Worm (Caenorhabditis elegans) whole organism, L4 larva: Measurements from ENCODE around the gene F46E10.18.
A peak's percentile ranks its signal among the peaks of the same experiment; 100 is the strongest.

Experiments used
- R02D3.7 ChIP-seq: fragments of 150-350 bp; sonication (generic microtip); optimal IDR thresholded peaks from 3 replicates; lab custom pipeline; 2014; ENCODE audit warnings: missing biosample characterization, missing genetic modification characterization
- T26A8.4 ChIP-seq: fragments of 200-800 bp; sonication (Bioruptor generic); IDR thresholded peaks from 2 replicates; pipeline ENCODE4 v1.3.6; 2022; ENCODE audit warnings: missing genetic modification characterization, missing compliant biosample characterization
- ZK337.2 ChIP-seq: fragments of 200-800 bp; sonication (Bioruptor generic); IDR thresholded peaks from 2 replicates; pipeline ENCODE4 v1.3.6; 2022; ENCODE audit warnings: missing genetic modification reagents, missing genetic modification characterization, missing compliant biosample characterization
- aha-1 ChIP-seq: fragments of 150-350 bp; peaks from one replicate; lab custom pipeline; 2014; ENCODE audit warnings: missing biosample characterization, missing genetic modification characterization
- arid-1 ChIP-seq: fragments of 200-800 bp; sonication (Bioruptor generic); conservative IDR thresholded peaks from 2 replicates; pipeline ENCODE4 v1.3.6; 2022; ENCODE audit warnings: missing genetic modification reagents, missing genetic modification characterization, missing compliant biosample characterization
- ceh-32 ChIP-seq: sonication (generic microtip); optimal IDR thresholded peaks from 2 replicates; lab custom pipeline; 2016; ENCODE audit warnings: mild to moderate bottlenecking, missing genetic modification characterization, missing compliant biosample characterization; ENCODE audit not compliant: poor library complexity
- daf-16 ChIP-seq, 3 experiments: sonication (generic microtip); optimal IDR thresholded peaks; 2 replicates each; lab custom pipeline; 2016 to 2017; ENCODE audit warnings: missing genetic modification characterization in 3 of 3, missing genetic modification reagents in 3 of 3, mild to moderate bottlenecking in 2 of 3, missing compliant biosample characterization in 2 of 3, missing biosample characterization in 1 of 3, moderate library complexity in 1 of 3
- dmd-6 ChIP-seq: fragments of 200-800 bp; sonication (Bioruptor generic); IDR thresholded peaks from 2 replicates; pipeline ENCODE4 v1.3.6; 2022; ENCODE audit warnings: missing genetic modification reagents, missing genetic modification characterization, missing compliant biosample characterization
- duxl-1 ChIP-seq: sonication (generic microtip); optimal IDR thresholded peaks from 2 replicates; lab custom pipeline; 2016; ENCODE audit warnings: mild to moderate bottlenecking, missing genetic modification characterization, moderate library complexity, missing compliant biosample characterization; ENCODE audit not compliant: poor library complexity
- dve-1 ChIP-seq: sonication (generic microtip); optimal IDR thresholded peaks from 2 replicates; lab custom pipeline; 2017; ENCODE audit warnings: antibody characterized with exemption, mild to moderate bottlenecking, missing genetic modification characterization, missing compliant biosample characterization; ENCODE audit not compliant: insufficient read depth
- egl-27 ChIP-seq: sonication (generic microtip); optimal IDR thresholded peaks from 3 replicates; lab custom pipeline; 2017; ENCODE audit warnings: missing biosample characterization, missing genetic modification reagents, missing genetic modification characterization
- gei-8 ChIP-seq: fragments of 200-800 bp; sonication (Bioruptor generic); optimal IDR thresholded peaks from 2 replicates; lab custom pipeline; 2018; ENCODE audit warnings: mild to moderate bottlenecking, missing genetic modification characterization, missing compliant biosample characterization
- hlh-11 ChIP-seq: fragments of 200-800 bp; sonication (Bioruptor generic); optimal IDR thresholded peaks from 2 replicates; lab custom pipeline; 2018; ENCODE audit warnings: mild to moderate bottlenecking, missing genetic modification characterization, missing compliant biosample characterization
- hlh-30 ChIP-seq: sonication (generic microtip); optimal IDR thresholded peaks from 2 replicates; lab custom pipeline; 2017; ENCODE audit warnings: antibody characterized with exemption, mild to moderate bottlenecking, missing genetic modification characterization, missing compliant biosample characterization; ENCODE audit not compliant: insufficient read depth
- hmg-1.1 ChIP-seq: fragments of 200-800 bp; sonication (Bioruptor generic); IDR thresholded peaks from 2 replicates; pipeline ENCODE4 v1.3.6; 2022; ENCODE audit warnings: missing genetic modification reagents, missing genetic modification characterization, missing compliant biosample characterization
- lim-7 ChIP-seq: fragments of 200-800 bp; sonication (Bioruptor generic); IDR thresholded peaks from 2 replicates; pipeline ENCODE4 v1.3.6; 2022; ENCODE audit warnings: missing genetic modification characterization, missing compliant biosample characterization
- lin-38 ChIP-seq: fragments of 200-800 bp; sonication (Bioruptor generic); IDR thresholded peaks from 2 replicates; pipeline ENCODE4 v1.3.6; 2022; ENCODE audit warnings: missing genetic modification reagents, missing genetic modification characterization, missing compliant biosample characterization
- lin-39 ChIP-seq: fragments of 150-350 bp; optimal IDR thresholded peaks from 2 replicates; lab custom pipeline; 2014; ENCODE audit warnings: missing biosample characterization, missing genetic modification reagents, missing genetic modification characterization
- lsy-2 ChIP-seq, 2 experiments: fragments of 150-350 bp in 1 of 2; sonication (generic microtip) in 1 of 2; optimal IDR thresholded peaks; 2 replicates each; lab custom pipeline; 2014 to 2017; ENCODE audit warnings: missing biosample characterization in 2 of 2, missing genetic modification characterization in 2 of 2
- mdl-1 ChIP-seq, 2 experiments: fragments of 150-350 bp in 1 of 2; sonication (generic microtip) in 1 of 2; optimal IDR thresholded peaks; 2 replicates each; lab custom pipeline; 2014 to 2017; ENCODE audit warnings: missing biosample characterization in 2 of 2, missing genetic modification characterization in 2 of 2
- mdt-29 ChIP-seq: fragments of 200-800 bp; sonication (Bioruptor generic); IDR thresholded peaks from 2 replicates; pipeline ENCODE4 v1.3.6; 2022; ENCODE audit warnings: missing genetic modification reagents, missing genetic modification characterization, missing compliant biosample characterization
- mep-1 ChIP-seq: fragments of 150-350 bp; sonication (generic microtip); optimal IDR thresholded peaks from 3 replicates; lab custom pipeline; 2014; ENCODE audit warnings: missing biosample characterization, missing genetic modification characterization
- mxl-2 ChIP-seq: fragments of 200-800 bp; sonication (Bioruptor generic); conservative IDR thresholded peaks from 2 replicates; pipeline ENCODE4 v1.3.6; 2022; ENCODE audit warnings: missing genetic modification reagents, missing genetic modification characterization, missing compliant biosample characterization
- nhr-102 ChIP-seq: sonication (generic microtip); optimal IDR thresholded peaks from 2 replicates; lab custom pipeline; 2016; ENCODE audit warnings: mild to moderate bottlenecking, missing genetic modification characterization, moderate library complexity, missing compliant biosample characterization
- nhr-111 ChIP-seq: fragments of 200-800 bp; sonication (Bioruptor generic); optimal IDR thresholded peaks from 2 replicates; lab custom pipeline; 2018; ENCODE audit warnings: mild to moderate bottlenecking, missing genetic modification characterization, missing compliant biosample characterization
- nhr-28 ChIP-seq: fragments of 150-350 bp; optimal IDR thresholded peaks from 2 replicates; lab custom pipeline; 2014; ENCODE audit warnings: missing biosample characterization, missing genetic modification characterization
- php-3 ChIP-seq: fragments of 200-800 bp; sonication (Bioruptor generic); IDR thresholded peaks from 2 replicates; pipeline ENCODE4 v1.3.6; 2022; ENCODE audit warnings: missing genetic modification reagents, missing genetic modification characterization, missing compliant biosample characterization
- pqm-1 ChIP-seq: sonication (generic microtip); optimal IDR thresholded peaks from 2 replicates; lab custom pipeline; 2017; ENCODE audit warnings: missing biosample characterization, missing genetic modification characterization
- set-16 ChIP-seq: fragments of 200-800 bp; sonication (Bioruptor generic); IDR thresholded peaks from 2 replicates; pipeline ENCODE4 v1.3.6; 2022; ENCODE audit warnings: missing genetic modification reagents, missing genetic modification characterization, missing compliant biosample characterization
- spr-3 ChIP-seq: fragments of 200-800 bp; sonication (Bioruptor generic); optimal IDR thresholded peaks from 2 replicates; lab custom pipeline; 2018; ENCODE audit warnings: mild to moderate bottlenecking, missing genetic modification characterization, missing compliant biosample characterization
- tra-1 ChIP-seq: fragments of 200-800 bp; sonication (Bioruptor generic); IDR thresholded peaks from 2 replicates; pipeline ENCODE4 v1.3.6; 2022; ENCODE audit warnings: missing genetic modification reagents, missing genetic modification characterization, missing compliant biosample characterization
- unc-130 ChIP-seq: sonication (generic microtip); optimal IDR thresholded peaks from 2 replicates; lab custom pipeline; 2016; ENCODE audit warnings: missing genetic modification reagents, missing genetic modification characterization, missing compliant biosample characterization
- unc-62 ChIP-seq, 3 experiments: fragments of 150-350 bp in 1 of 3; sonication (generic microtip); optimal IDR thresholded peaks in 2 of 3; peaks in 1 of 3; 1 replicate in 1 of 3; 2 replicates in 2 of 3; lab custom pipeline; 2014 to 2017; ENCODE audit warnings: missing biosample characterization in 3 of 3, missing genetic modification characterization in 3 of 3, missing genetic modification reagents in 3 of 3, missing genotype in 1 of 3
- zfp-2 ChIP-seq: sonication (generic microtip); optimal IDR thresholded peaks from 2 replicates; lab custom pipeline; 2016; ENCODE audit warnings: mild to moderate bottlenecking, missing genetic modification characterization, missing compliant biosample characterization
- zfp-3 ChIP-seq: fragments of 200-800 bp; sonication (Bioruptor generic); conservative IDR thresholded peaks from 2 replicates; pipeline ENCODE4 v1.3.6; 2022; ENCODE audit warnings: missing genetic modification reagents, missing genetic modification characterization, missing compliant biosample characterization

Gene F46E10.18

DNA sequence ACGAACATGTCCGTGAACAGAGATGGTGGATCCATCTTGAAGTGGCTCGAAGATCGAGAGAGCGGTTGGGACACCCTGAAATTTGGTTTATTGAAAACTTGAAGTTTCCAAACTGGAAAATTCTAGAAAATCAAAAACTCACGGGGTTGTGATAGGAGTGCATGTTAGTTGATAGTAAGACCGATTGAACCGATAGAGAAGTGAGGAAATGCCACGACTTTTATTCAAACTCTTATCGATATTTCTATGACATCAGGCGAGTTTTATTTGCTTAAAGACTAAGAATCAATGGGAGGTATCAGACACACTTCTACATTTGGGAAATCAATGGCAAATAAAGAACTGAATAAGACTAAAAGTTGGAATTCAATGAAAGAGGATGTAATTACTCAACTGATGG, 32.0 kb upstream of the F46E10.18 start, which contains the start of gene lec-10 (continued):
- TF ChIP-seq aha-1 (peak; percentile 77), mxl-2 (GFP tag; lab: Robert Waterston, UW) (no peak), php-3 (0 out of 2 replicates have a peak, but pooled peaks have one; percentile 11), duxl-1 (tag; lab: Kevin White, UChicago) (peak; percentile 7), R02D3.7 (no peak), set-16 (GFP tag; lab: Robert Waterston, UW) (no peak), arid-1 (GFP tag; lab: Robert Waterston, UW) (no peak), lsy-2 (tag; optimal IDR thresholded peaks at IDR 0.05; lab: Kevin White, UChicago) (peak in 1 of 2 experiments; percentile 29), spr-3 (GFP tag; lab: Kevin White, UChicago) (no peak), unc-130 (GFP tag; lab: Kevin White, UChicago) (no peak), tra-1 (GFP tag; lab: Robert Waterston, UW) (0 out of 2 replicates have a peak, but pooled peaks have one; percentile 40), mdt-29 (peak; percentile 57; the same call in 1 of the 2 replicates), lin-38 (GFP tag; lab: Robert Waterston, UW) (no peak; the same call in 1 of the 2 replicates), mep-1 (tag; lab: Kevin White, UChicago) (peak; percentile 55)

DNA sequence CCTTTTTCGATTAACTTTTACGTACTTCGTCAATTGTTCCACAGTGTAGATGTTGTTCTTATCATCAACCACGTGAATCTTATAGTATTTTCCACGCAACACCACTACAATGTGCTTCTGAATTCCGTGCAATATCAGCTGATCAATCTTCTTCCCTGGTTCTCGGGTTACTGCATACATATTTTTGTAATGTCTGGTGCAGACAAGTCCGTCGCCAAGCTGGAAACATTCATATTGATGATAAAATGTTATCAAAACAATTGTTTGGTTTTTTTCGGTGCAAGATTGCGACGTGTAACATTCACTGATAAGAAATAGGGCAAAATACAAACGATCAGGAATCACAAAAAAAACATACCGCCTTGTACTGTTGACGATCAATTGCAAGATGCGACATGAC, 28.3 kb upstream of the F46E10.18 start:
- TF ChIP-seq hlh-11: peak; percentile 58
- peak in 1 of 2 experiments; percentile 8 for TF ChIP-seq mdl-1 (tag; optimal IDR thresholded peaks at IDR 0.05; lab: Kevin White, UChicago)
- TF ChIP-seq pqm-1: peak; percentile 13
- no peak for TF ChIP-seq nhr-102 (tag; lab: Kevin White, UChicago)
- TF ChIP-seq dmd-6 (GFP tag; lab: Robert Waterston, UW): peak; percentile 62
- TF ChIP-seq hmg-1.1 (GFP tag; lab: Robert Waterston, UW): no peak
- no peak for TF ChIP-seq daf-16 (GFP tag; optimal IDR thresholded peaks at IDR 0.05; lab: Kevin White, UChicago)
- TF ChIP-seq daf-16 (tag; optimal IDR thresholded peaks at IDR 0.05; lab: Kevin White, UChicago): peak; percentile 59
- TF ChIP-seq unc-62 (GFP tag; optimal IDR thresholded peaks at IDR 0.05 in 1 of 2; lab: Kevin White, UChicago): peak in 1 of 2 experiments; percentile 96
- TF ChIP-seq unc-62 (tag; optimal IDR thresholded peaks at IDR 0.05; lab: Kevin White, UChicago): no peak
- no peak for TF ChIP-seq lim-7 (GFP tag; lab: Robert Waterston, UW)
- TF ChIP-seq nhr-28 (tag; lab: Kevin White, UChicago): peak; percentile 34
- TF ChIP-seq ceh-32: no peak
- TF ChIP-seq zfp-2 (tag; lab: Kevin White, UChicago): no peak
- no peak for TF ChIP-seq egl-27 (tag; lab: Kevin White, UChicago)
- TF ChIP-seq zfp-3 (GFP tag; lab: Robert Waterston, UW): no peak
- no peak for TF ChIP-seq ZK337.2 (GFP tag; lab: Robert Waterston, UW)
- peak; percentile 48 for TF ChIP-seq hlh-30
- TF ChIP-seq T26A8.4 (GFP tag; lab: Robert Waterston, UW): no peak
- peak; percentile 12 for TF ChIP-seq dve-1 (tag; lab: Kevin White, UChicago)
- TF ChIP-seq R02D3.7: no peak

DNA sequence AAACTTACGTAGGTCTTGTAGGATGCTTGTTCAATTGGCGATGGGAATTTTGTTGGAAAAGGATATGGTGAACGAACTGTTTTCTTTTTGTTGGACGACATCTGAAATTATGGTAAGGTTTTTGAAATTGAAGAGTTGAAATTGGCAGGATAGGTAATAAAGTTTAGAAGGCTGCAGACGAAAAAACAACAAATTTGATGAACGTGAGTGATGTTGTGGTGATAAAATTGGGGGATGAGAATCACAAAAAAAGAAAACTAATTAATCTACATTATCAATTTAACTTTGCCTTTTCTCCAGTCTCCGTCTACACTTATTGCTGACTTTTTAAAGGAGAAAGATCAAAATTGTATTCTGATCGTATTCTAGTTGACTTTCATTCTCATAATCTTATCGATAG, 27.0 kb upstream of the F46E10.18 start, which contains the start of gene cpt-6:
Gene cpt-6 (minus strand): TSS at position 101 of the 400 bp plus-strand sequence.
- no peak for TF ChIP-seq gei-8 (GFP tag; lab: Kevin White, UChicago)
- TF ChIP-seq lin-39 (tag; lab: Kevin White, UChicago): no peak
- no peak for TF ChIP-seq php-3
- TF ChIP-seq aha-1: no peak
- TF ChIP-seq mxl-2 (GFP tag; lab: Robert Waterston, UW): no peak
- no peak for TF ChIP-seq nhr-111
